Worm (Caenorhabditis elegans) whole organism, midembryonic: Measurements from ENCODE around the gene F16G10.1.

ENCODE experiments used
- T22C8.4 ChIP-seq: fragments of 200-800 bp; sonication (Bioruptor generic); IDR thresholded peaks from 2 replicates; pipeline ENCODE4 v1.3.6; 2022; ENCODE audit warnings: missing genetic modification characterization, missing compliant biosample characterization
- cog-1 ChIP-seq: sonication (generic microtip); optimal IDR thresholded peaks from 2 replicates; lab custom pipeline; 2016; ENCODE audit warnings: missing genetic modification characterization, missing compliant biosample characterization
- flt-1 ChIP-seq: fragments of 200-800 bp; sonication (Bioruptor generic); IDR thresholded peaks from 2 replicates; pipeline ENCODE4 v1.3.6; 2022; ENCODE audit warnings: missing genetic modification characterization, missing compliant biosample characterization
- klf-2 ChIP-seq: fragments of 200-800 bp; sonication (Bioruptor generic); conservative IDR thresholded peaks from 2 replicates; pipeline ENCODE4 v1.3.6; 2022; ENCODE audit warnings: missing genetic modification reagents, missing genetic modification characterization, missing compliant biosample characterization
- med-1 ChIP-seq: sonication (generic microtip); optimal IDR thresholded peaks from 2 replicates; lab custom pipeline; 2017; ENCODE audit warnings: missing genetic modification characterization, mild to moderate bottlenecking, missing compliant biosample characterization, antibody characterized with exemption, missing genetic modification reagents; ENCODE audit not compliant: insufficient read depth
- ref-1 ChIP-seq: fragments of 200-800 bp; sonication (Bioruptor generic); conservative IDR thresholded peaks from 2 replicates; pipeline ENCODE4 v1.3.6; 2022; ENCODE audit warnings: missing genetic modification reagents, missing genetic modification characterization, missing compliant biosample characterization
- tab-1 ChIP-seq: fragments of 200-800 bp; sonication (Bioruptor generic); IDR thresholded peaks from 2 replicates; pipeline ENCODE4 v1.3.6; 2022; ENCODE audit warnings: missing genetic modification characterization, missing compliant biosample characterization
- ztf-23 ChIP-seq: fragments of 200-800 bp; sonication (Bioruptor generic); IDR thresholded peaks from 2 replicates; pipeline ENCODE4 v1.3.6; 2022; ENCODE audit warnings: missing genetic modification reagents, missing genetic modification characterization, missing compliant biosample characterization
- ztf-29 ChIP-seq: fragments of 200-800 bp; sonication (Bioruptor generic); IDR thresholded peaks from 2 replicates; pipeline ENCODE4 v1.3.6; 2022; ENCODE audit warnings: missing genetic modification reagents, missing genetic modification characterization, missing compliant biosample characterization

The F16G10.1 gene

DNA sequence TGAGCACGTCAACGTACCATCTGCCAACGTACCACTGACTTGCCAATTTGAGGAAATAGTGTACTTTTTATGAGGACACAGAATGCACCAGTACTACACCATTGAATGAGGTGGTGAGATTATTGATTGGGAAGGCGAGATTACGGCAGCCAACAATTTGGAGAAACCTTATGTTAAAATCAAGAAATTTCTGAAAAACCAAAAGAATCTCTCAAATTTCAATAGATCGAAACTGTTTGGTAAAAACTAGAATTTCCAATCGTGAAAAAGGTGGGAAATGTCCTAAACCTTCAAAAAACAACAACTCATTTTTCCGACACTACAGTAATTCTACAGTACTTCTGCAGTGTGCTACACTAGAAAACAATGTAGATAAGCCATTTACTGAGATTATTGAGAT lies 27.9 kb downstream of the F16G10.1 start, which contains the start of gene ceh-86:
Gene ceh-86, minus strand, starts transcription at position 101 of the 400 bp plus-strand sequence.
- no peak for TF ChIP-seq flt-1

DNA sequence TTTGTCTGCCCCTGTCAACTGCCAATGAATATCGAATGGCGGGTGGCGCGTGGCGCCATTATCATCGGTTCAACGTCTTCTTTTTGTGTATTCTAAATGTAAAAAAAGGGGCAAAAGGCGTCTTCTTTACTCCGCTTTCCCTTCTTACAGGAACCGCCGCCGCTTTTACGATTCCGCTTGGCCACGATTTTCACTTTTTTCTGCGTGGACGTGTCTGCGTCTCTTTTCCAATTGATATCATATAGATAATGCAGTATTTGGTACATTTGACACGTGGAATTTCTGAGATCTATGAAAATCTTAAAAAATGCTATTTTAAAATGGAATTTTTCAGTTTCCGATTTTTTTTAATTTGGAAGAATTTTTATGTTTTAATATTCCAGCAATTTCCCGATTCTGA lies 31.5 kb downstream of the F16G10.1 start:
- TF ChIP-seq med-1 (GFP tag; lab: Kevin White, UChicago) (no peak), tab-1 (GFP tag; lab: Robert Waterston, UW) (no peak), ztf-23 (GFP tag; lab: Robert Waterston, UW) (no peak), cog-1 (tag; lab: Kevin White, UChicago) (no peak), ref-1 (GFP tag; lab: Robert Waterston, UW) (no peak), flt-1 (no peak), ztf-29 (no peak), klf-2 (GFP tag; lab: Robert Waterston, UW) (no peak), T22C8.4 (GFP tag; lab: Robert Waterston, UW) (no peak)

DNA sequence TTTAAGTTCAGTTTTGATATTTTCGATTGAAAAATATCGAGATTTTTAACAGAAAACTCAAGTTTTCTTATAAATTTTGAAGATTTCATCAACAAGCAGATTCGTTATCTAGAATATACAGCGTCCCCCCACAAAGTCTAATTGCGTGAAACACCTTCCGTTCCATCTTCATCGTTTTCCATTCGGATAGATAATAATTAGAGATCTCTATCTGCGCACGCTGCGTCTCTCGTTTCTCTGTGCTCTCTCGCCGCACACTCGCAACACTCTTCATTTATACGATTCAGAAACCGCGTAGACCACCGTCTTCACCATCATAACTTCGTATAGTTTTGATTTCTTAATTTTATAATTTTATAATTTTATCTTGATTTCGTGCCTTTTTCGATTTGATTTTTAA lies 32.7 kb downstream of the F16G10.1 start:
- TF ChIP-seq med-1 (GFP tag; lab: Kevin White, UChicago) (no peak), ztf-29 (no peak)

DNA sequence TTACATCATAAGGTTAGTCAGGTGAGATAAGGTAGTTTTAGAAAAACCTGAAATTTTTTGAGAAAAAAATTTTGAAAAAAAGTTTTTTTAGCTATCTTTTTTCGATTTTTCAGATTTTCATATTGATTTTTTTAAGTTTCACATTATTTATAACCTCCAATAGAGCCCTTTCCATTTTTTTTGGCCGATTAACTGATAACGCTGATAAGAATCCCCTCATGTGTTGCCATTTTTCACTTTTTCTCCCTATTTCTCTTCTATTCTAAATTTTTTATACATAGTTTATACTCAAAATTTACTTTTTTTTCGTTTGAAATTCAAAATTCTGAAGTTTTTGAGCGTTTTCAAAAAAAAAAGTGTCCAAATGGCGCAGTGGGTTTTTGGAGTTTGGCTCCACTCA lies 34.1 kb downstream of the F16G10.1 start:
- TF ChIP-seq ztf-23 (GFP tag; lab: Robert Waterston, UW) (no peak), tab-1 (GFP tag; lab: Robert Waterston, UW) (no peak), ztf-29 (no peak), ref-1 (GFP tag; lab: Robert Waterston, UW) (no peak), T22C8.4 (GFP tag; lab: Robert Waterston, UW) (no peak), cog-1 (tag; lab: Kevin White, UChicago) (no peak), flt-1 (no peak), klf-2 (GFP tag; lab: Robert Waterston, UW) (no peak), med-1 (GFP tag; lab: Kevin White, UChicago) (no peak)

DNA sequence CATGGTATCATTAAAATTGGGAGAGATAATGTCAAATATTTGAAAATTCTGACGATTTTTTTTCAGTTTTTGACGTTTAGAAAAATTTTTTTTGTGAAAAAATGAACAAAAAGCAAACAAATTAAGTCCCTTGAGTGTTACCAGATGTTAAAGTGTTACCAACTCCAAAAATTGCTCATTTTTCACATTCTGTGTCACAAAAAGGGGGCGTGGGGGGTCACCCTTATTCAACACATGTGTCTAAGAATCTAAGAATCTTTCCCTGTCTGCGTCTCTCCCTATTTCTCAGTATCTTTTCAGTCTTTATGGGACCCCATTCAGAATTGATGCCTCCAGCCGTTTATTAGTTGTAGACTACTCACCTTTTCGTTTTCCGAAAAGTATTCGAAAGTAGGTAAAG lies 34.9 kb downstream of the F16G10.1 start:
- TF ChIP-seq klf-2 (GFP tag; lab: Robert Waterston, UW) = no peak
- TF ChIP-seq flt-1 = no peak
- TF ChIP-seq ztf-29 = no peak
- no peak for TF ChIP-seq T22C8.4 (GFP tag; lab: Robert Waterston, UW)
- TF ChIP-seq med-1 (GFP tag; lab: Kevin White, UChicago) = no peak

DNA sequence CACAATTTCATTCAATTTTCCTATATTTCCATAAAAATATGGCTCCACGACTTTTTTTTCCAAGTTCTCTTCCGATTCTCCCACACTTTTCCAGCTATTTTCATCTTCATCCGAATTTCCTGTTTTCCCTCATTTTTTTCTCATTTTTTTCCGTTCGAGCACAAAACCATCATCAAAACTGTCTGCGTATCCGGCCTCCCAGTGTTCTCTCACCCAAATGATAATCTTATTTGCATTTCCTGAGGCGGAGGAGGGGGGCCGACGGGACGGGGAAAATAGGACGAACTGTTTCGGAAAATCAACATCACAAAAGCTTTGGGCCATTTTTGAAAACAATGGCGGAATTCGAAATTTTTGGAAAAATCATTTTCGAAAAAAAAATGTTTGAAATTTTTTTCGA lies 36.2 kb downstream of the F16G10.1 start:
- TF ChIP-seq ztf-29 = no peak
- no peak for TF ChIP-seq ztf-23 (GFP tag; lab: Robert Waterston, UW)
- TF ChIP-seq cog-1 (tag; lab: Kevin White, UChicago) = no peak
- TF ChIP-seq T22C8.4 (GFP tag; lab: Robert Waterston, UW) = no peak

DNA sequence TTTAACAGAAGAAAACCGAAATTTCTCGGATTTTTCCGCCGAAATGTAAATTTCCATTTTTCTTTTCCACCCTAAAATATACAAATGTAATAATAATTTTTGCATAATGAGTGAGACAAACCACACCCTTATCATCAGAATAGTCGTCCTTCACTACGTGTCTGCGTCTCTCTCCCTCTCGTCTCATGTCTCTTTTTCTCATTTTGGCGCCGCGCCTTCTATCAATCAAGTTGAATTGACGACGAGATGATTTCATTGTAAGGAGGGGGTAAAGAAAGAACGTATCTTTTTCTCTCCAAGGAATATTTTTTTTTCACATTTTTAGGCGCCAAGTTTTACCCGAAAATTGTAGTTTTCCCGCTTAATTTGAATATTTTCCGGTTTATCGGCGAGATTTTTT lies 38.2 kb downstream of the F16G10.1 start:
- TF ChIP-seq med-1 (GFP tag; lab: Kevin White, UChicago) = no peak

DNA sequence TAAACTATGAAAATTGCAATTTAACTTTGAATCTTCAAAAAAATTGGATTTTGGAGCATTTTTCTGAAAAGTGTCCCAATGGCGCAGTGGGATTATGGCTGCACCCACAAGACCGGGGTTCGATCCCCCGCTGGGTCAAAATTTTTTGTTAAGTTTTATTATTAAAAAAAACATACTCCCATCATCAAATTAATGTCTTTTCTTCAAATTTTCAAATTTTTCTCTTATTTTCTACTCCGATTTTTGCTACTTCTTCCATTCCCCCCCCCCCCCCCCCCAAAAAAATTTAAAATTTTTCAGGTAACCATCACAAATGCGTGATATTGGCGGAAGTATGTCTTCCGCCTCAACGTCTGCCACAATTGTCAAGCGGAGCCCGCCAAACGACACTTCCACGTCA lies 38.9 kb downstream of the F16G10.1 start, which contains the start of gene vab-19:
Gene vab-19, plus strand, starts transcription at position 301 of the 400 bp plus-strand sequence.
- TF ChIP-seq ztf-29 = no peak
- TF ChIP-seq cog-1 (tag; lab: Kevin White, UChicago) = no peak
- no peak for TF ChIP-seq T22C8.4 (GFP tag; lab: Robert Waterston, UW)
- TF ChIP-seq ref-1 (GFP tag; lab: Robert Waterston, UW) = no peak
- TF ChIP-seq ztf-23 (GFP tag; lab: Robert Waterston, UW) = no peak
- TF ChIP-seq flt-1 = no peak
- no peak for TF ChIP-seq tab-1 (GFP tag; lab: Robert Waterston, UW)
- no peak for TF ChIP-seq klf-2 (GFP tag; lab: Robert Waterston, UW)
- TF ChIP-seq med-1 (GFP tag; lab: Kevin White, UChicago) = no peak

DNA sequence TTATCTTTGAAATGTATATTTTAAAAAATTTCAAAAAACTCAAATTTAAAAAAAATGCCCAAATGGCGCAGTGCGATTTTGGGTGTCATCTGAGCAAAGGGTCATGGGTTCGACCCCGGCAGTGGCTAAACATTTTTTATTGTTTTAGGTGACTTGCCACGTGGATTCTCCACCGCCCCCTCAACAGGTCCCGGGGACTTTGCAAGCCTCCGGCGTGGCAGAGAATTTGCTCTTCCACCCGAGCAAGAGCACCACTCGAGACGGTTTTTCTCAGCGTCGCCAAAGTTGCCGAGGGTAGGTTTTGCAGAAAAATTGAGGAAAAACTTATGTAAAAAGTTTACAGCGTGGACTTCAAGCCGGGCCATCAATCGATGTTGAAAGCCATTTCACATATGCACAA lies 41.1 kb downstream of the F16G10.1 start:
- TF ChIP-seq ztf-23 (GFP tag; lab: Robert Waterston, UW) = no peak
- TF ChIP-seq ztf-29 = no peak
- no peak for TF ChIP-seq tab-1 (GFP tag; lab: Robert Waterston, UW)
- TF ChIP-seq T22C8.4 (GFP tag; lab: Robert Waterston, UW) = no peak
- no peak for TF ChIP-seq med-1 (GFP tag; lab: Kevin White, UChicago)
- TF ChIP-seq flt-1 = no peak
- TF ChIP-seq ref-1 (GFP tag; lab: Robert Waterston, UW) = no peak
- TF ChIP-seq cog-1 (tag; lab: Kevin White, UChicago) = no peak
- no peak for TF ChIP-seq klf-2 (GFP tag; lab: Robert Waterston, UW)

DNA sequence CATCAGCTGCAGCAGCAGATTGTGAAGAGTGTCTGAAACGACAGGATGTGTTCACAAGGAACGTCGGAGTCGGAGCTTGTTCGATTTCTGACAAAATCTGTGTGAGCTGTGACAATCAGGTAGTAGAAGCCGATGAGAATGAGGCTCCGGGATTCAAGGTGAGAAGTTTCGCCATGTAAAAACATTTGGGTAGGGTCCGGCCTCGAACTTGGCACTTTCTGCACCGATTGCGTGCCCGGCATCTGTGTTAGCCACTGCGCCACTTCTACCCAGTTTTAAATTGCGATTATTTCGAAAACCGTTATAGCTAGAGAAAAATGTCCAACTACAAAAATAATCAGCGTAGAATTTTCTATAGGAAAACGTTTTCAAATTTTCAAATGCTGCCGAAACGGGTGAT lies 42.6 kb downstream of the F16G10.1 start:
- TF ChIP-seq med-1 (GFP tag; lab: Kevin White, UChicago) = no peak
- no peak for TF ChIP-seq ref-1 (GFP tag; lab: Robert Waterston, UW)
- TF ChIP-seq ztf-23 (GFP tag; lab: Robert Waterston, UW) = no peak
- TF ChIP-seq tab-1 (GFP tag; lab: Robert Waterston, UW) = no peak
- TF ChIP-seq cog-1 (tag; lab: Kevin White, UChicago) = no peak
- no peak for TF ChIP-seq klf-2 (GFP tag; lab: Robert Waterston, UW)
- TF ChIP-seq T22C8.4 (GFP tag; lab: Robert Waterston, UW) = no peak
- no peak for TF ChIP-seq ztf-29
- TF ChIP-seq flt-1 = no peak

DNA sequence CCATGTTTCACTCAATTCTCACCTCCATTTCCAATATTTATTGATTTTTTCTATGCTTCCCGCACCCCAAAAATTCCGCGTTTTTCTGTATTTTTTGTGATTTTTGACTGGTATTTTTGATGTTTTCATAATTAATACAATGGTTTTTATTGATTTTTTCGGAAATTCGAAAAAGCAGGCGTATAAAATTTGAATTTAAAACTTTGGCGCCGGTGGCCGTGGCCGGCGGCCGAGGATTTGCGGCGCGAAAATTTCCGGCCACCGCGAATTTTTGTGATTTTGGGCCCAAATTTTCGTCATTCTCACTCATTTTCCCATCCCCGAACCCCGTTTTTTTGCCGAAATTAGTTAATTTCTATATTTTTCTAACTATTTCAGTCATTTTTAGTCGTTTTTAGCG lies 46.9 kb downstream of the F16G10.1 start:
- TF ChIP-seq T22C8.4 (GFP tag; lab: Robert Waterston, UW) = peak; percentile 48
- no peak for TF ChIP-seq cog-1 (tag; lab: Kevin White, UChicago)
- no peak for TF ChIP-seq ref-1 (GFP tag; lab: Robert Waterston, UW)
- TF ChIP-seq tab-1 (GFP tag; lab: Robert Waterston, UW) = no peak
- no peak for TF ChIP-seq med-1 (GFP tag; lab: Kevin White, UChicago)
- TF ChIP-seq ztf-23 (GFP tag; lab: Robert Waterston, UW) = no peak
- no peak for TF ChIP-seq flt-1
- TF ChIP-seq ztf-29 = no peak
- TF ChIP-seq klf-2 (GFP tag; lab: Robert Waterston, UW) = 0 out of 2 replicates have a peak, but pooled peaks have one; percentile 34
